Worm (Caenorhabditis elegans) whole organism, midembryonic: ENCODE results near the gene efl-3.
"Not testable (repeated sequence)": the region's sequence is repeated elsewhere in the genome, so short reads cannot be mapped to it uniquely, and the experiment has no call there.

ENCODE experiments used
- T22C8.4 ChIP-seq: fragments of 200-800 bp; sonication (Bioruptor generic); IDR thresholded peaks from 2 replicates; pipeline ENCODE4 v1.3.6; 2022; ENCODE audit warnings: missing genetic modification characterization, missing compliant biosample characterization
- cog-1 ChIP-seq: sonication (generic microtip); optimal IDR thresholded peaks from 2 replicates; lab custom pipeline; 2016; ENCODE audit warnings: missing genetic modification characterization, missing compliant biosample characterization
- flt-1 ChIP-seq: fragments of 200-800 bp; sonication (Bioruptor generic); IDR thresholded peaks from 2 replicates; pipeline ENCODE4 v1.3.6; 2022; ENCODE audit warnings: missing genetic modification characterization, missing compliant biosample characterization
- klf-2 ChIP-seq: fragments of 200-800 bp; sonication (Bioruptor generic); conservative IDR thresholded peaks from 2 replicates; pipeline ENCODE4 v1.3.6; 2022; ENCODE audit warnings: missing genetic modification reagents, missing genetic modification characterization, missing compliant biosample characterization
- med-1 ChIP-seq: sonication (generic microtip); optimal IDR thresholded peaks from 2 replicates; lab custom pipeline; 2017; ENCODE audit warnings: missing genetic modification characterization, mild to moderate bottlenecking, missing compliant biosample characterization, antibody characterized with exemption, missing genetic modification reagents; ENCODE audit not compliant: insufficient read depth
- ref-1 ChIP-seq: fragments of 200-800 bp; sonication (Bioruptor generic); conservative IDR thresholded peaks from 2 replicates; pipeline ENCODE4 v1.3.6; 2022; ENCODE audit warnings: missing genetic modification reagents, missing genetic modification characterization, missing compliant biosample characterization
- tab-1 ChIP-seq: fragments of 200-800 bp; sonication (Bioruptor generic); IDR thresholded peaks from 2 replicates; pipeline ENCODE4 v1.3.6; 2022; ENCODE audit warnings: missing genetic modification characterization, missing compliant biosample characterization
- ztf-23 ChIP-seq: fragments of 200-800 bp; sonication (Bioruptor generic); IDR thresholded peaks from 2 replicates; pipeline ENCODE4 v1.3.6; 2022; ENCODE audit warnings: missing genetic modification reagents, missing genetic modification characterization, missing compliant biosample characterization
- ztf-29 ChIP-seq: fragments of 200-800 bp; sonication (Bioruptor generic); IDR thresholded peaks from 2 replicates; pipeline ENCODE4 v1.3.6; 2022; ENCODE audit warnings: missing genetic modification reagents, missing genetic modification characterization, missing compliant biosample characterization

Gene efl-3

DNA sequence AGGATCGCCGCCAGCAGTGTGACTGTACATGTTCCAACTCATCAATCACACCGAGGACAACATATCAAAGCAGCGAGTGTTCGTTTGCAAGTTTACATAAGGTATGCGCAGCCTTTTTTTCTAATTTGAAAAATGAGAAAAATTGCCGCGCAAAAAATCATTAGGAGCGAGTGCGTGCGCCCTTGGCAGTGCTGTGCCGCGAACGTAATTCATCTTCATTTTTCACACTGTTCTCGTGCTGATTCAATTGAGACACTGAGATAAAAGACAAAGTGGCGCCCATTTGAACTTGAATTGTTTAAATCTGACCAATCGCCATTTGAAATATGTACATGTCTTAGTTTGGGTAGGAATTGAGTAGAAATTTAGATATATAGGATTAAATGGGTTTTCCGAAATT lies 2.9 kb upstream of the efl-3 start:
- TF ChIP-seq klf-2 (GFP tag; lab: Robert Waterston, UW) (no peak), tab-1 (GFP tag; lab: Robert Waterston, UW) (no peak), med-1 (GFP tag; lab: Kevin White, UChicago) (no peak), ref-1 (GFP tag; lab: Robert Waterston, UW) (no peak), cog-1 (tag; lab: Kevin White, UChicago) (no peak), ztf-29 (no peak), flt-1 (GFP tag; lab: Robert Waterston, UW) (no peak), T22C8.4 (GFP tag; lab: Robert Waterston, UW) (no peak), ztf-23 (GFP tag; lab: Robert Waterston, UW) (no peak)

DNA sequence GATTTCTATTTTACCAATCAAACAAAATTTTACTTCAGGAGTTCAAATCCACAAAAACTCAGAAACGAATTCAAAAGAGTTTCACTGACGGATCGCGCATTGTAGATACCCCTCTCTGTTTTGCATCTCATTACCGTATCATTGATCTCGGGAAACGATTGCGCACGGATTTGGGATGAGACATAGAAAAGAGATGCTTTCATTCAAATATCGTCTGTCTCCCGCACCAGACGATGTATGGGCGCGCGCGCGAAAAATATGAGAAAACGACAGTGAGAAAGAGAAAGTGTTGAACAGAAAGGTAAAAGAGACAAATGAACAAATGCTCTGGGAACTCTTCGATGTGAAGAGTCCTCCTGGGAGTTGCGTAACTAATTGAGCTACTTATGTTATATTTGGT lies 1.5 kb upstream of the efl-3 start:
- no peak for TF ChIP-seq cog-1 (tag; lab: Kevin White, UChicago)
- no peak for TF ChIP-seq T22C8.4 (GFP tag; lab: Robert Waterston, UW)
- no peak for TF ChIP-seq med-1 (GFP tag; lab: Kevin White, UChicago)
- no peak for TF ChIP-seq ztf-29
- no peak for TF ChIP-seq klf-2 (GFP tag; lab: Robert Waterston, UW)
- TF ChIP-seq ztf-23 (GFP tag; lab: Robert Waterston, UW) = no peak
- TF ChIP-seq tab-1 (GFP tag; lab: Robert Waterston, UW) = no peak
- TF ChIP-seq flt-1 (GFP tag; lab: Robert Waterston, UW) = no peak
- no peak for TF ChIP-seq ref-1 (GFP tag; lab: Robert Waterston, UW)

DNA sequence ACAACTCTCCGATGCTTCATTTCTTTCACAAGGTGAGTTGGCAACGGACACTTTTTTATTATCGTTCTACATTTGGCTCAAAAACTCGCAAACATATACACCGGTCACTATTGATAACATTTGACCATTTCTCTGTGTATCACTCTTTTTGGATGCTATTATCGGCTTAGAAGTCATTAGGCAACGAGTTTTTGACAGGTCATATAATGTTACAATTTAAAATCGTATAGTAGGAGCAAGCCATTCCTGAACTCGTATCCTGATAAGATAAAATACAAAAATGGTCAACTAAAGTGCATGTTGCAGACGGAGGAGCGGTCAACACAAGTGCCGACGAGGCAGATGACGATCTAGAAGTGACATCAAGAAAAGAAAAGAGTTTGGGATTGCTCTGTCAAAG lies 464 bp downstream of the efl-3 start:
- TF ChIP-seq T22C8.4 (GFP tag; lab: Robert Waterston, UW) (no peak), ref-1 (GFP tag; lab: Robert Waterston, UW) (no peak), flt-1 (GFP tag; lab: Robert Waterston, UW) (no peak), klf-2 (GFP tag; lab: Robert Waterston, UW) (no peak), med-1 (GFP tag; lab: Kevin White, UChicago) (no peak), ztf-23 (GFP tag; lab: Robert Waterston, UW) (no peak), cog-1 (tag; lab: Kevin White, UChicago) (no peak), ztf-29 (no peak), tab-1 (GFP tag; lab: Robert Waterston, UW) (no peak)

DNA sequence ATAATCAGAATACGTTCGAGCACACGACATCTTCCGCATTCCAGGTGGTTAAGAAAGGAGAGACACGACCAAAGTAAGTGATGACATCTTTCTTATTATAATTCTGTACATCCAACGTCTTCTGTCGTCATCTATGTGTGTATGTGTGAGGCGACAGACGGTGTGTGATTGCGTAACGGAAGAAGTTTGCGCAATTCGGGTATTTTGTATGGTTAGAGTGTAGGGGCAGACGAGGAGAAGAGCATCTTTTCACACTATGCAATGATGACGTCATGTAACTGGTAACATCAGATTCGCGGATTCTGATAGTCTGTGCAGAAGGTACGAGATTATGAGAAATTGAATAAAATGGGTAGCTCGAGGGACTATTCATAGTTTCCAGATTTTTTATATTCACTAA lies 2.6 kb downstream of the efl-3 start:
- no peak for TF ChIP-seq ztf-23 (GFP tag; lab: Robert Waterston, UW)
- TF ChIP-seq tab-1 (GFP tag; lab: Robert Waterston, UW) = no peak
- TF ChIP-seq cog-1 (tag; lab: Kevin White, UChicago) = no peak
- no peak for TF ChIP-seq ztf-29
- TF ChIP-seq T22C8.4 (GFP tag; lab: Robert Waterston, UW) = no peak
- TF ChIP-seq flt-1 (GFP tag; lab: Robert Waterston, UW) = no peak
- TF ChIP-seq ref-1 (GFP tag; lab: Robert Waterston, UW) = no peak
- no peak for TF ChIP-seq klf-2 (GFP tag; lab: Robert Waterston, UW)
- TF ChIP-seq med-1 (GFP tag; lab: Kevin White, UChicago) = no peak

DNA sequence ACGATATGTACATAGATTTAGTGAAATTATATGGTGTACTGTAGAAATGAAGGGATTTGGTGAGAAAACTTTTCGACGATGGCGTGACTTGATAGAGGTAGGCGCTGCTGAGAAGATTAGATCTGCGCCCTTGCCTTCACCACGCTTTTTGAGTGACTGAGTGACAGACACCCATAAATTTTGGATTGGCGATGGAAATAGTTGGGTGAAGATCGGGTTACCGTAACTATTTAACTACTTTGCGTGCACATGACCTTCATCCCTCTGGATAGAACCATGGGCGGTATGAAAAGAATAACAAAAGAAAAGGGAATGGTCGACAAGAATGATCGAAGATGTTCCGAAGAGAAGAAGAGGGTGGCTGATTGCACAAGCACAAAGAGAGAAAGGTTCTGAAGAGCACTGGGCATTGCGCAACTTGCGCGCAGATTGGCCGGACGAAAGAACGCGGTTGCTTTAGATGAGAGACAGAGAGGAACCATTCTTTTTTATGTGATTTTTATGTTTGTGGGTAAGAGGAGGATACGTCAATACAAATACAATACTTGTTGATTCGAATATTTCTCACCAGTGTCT lies 3.1 kb downstream of the efl-3 start:
- no peak for TF ChIP-seq ztf-23 (GFP tag; lab: Robert Waterston, UW)
- 0 out of 2 replicates have a peak, but pooled peaks have one; percentile 49 for TF ChIP-seq flt-1 (GFP tag; lab: Robert Waterston, UW)
- TF ChIP-seq ztf-29 = peak; percentile 54; the same call in 1 of the 2 replicates

DNA sequence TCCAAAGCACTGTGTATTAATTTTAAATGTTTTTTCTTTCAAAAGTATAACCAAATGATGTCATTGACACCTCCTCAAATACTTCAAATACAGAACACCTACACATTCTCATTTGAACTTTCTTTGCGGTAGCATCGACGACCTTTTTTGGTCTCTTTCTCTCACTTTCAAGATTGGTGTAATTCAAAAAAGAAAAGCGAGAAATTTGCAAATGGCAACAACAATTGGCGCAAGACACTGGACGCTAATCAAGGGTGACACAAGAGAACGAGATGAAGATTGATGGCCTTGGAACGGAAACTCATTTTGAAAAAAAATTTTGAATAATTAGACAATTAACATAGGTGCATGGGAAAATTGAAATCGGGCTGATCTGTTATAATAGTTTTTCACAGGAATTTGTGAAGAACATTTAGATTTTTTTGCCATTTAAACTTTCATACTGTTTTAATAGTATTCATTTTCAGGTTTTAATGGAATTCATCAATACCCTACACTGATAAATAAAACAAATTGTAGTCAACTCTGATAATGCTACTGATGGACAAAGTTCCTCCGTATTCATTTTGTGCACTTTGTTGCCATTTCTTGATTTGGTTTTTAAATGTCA lies 4.7 kb downstream of the efl-3 start, which contains the start of gene fdgt-2:
fdgt-2 (plus strand) TSS at position 560 of the 610 bp plus-strand sequence.
- TF ChIP-seq med-1 (GFP tag; lab: Kevin White, UChicago) (no peak), flt-1 (GFP tag; lab: Robert Waterston, UW) (no peak)

DNA sequence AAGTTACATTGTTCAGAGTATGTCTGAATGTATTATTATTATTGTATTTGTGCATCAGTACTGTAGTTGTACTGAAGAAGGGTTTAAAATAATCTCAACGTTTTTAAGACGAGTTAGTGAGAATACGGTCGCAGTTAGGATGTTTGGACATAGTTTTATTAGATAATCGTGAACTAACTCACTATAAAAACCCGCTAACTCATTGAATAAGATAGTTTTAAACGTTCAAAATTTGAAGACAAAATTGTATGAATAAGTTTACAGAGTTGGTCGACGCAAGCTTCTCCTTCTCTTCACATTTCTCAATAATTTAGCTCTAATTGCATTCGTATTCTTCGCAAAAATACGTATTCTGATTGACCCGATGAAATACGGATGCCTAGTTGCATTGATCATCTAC lies 6.5 kb downstream of the efl-3 start:
- TF ChIP-seq T22C8.4 (GFP tag; lab: Robert Waterston, UW) = no peak
- TF ChIP-seq med-1 (GFP tag; lab: Kevin White, UChicago) = no peak
- no peak for TF ChIP-seq ztf-23 (GFP tag; lab: Robert Waterston, UW)
- no peak for TF ChIP-seq ztf-29
- no peak for TF ChIP-seq ref-1 (GFP tag; lab: Robert Waterston, UW)
- TF ChIP-seq cog-1 (tag; lab: Kevin White, UChicago) = no peak
- TF ChIP-seq tab-1 (GFP tag; lab: Robert Waterston, UW) = no peak
- TF ChIP-seq klf-2 (GFP tag; lab: Robert Waterston, UW) = no peak
- no peak for TF ChIP-seq flt-1 (GFP tag; lab: Robert Waterston, UW)

DNA sequence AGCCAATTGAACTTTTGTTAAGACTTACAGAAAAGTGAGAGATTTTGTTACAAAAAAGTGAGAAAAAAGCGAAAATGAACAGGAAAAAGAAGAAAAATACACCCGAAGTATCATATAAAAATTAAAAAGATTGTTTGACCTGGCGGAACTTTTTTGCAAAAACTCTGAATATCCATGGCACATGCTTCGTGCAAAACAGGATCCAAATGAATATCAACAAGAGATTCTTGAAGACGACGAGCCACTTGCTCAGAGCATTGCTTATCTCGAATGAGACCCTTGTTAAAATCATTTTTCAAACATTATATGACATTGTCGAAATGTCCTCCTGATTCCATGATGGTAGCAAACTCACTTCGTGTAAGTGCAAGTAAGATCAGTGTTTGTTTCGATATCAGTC lies 7.3 kb downstream of the efl-3 start, which contains the start of gene F14E5.8:
F14E5.8 (plus strand) TSS at position 301 of the 400 bp plus-strand sequence.
- TF ChIP-seq flt-1, ztf-23, ref-1 (GFP tag; lab: Robert Waterston, UW): not testable (repeated sequence)

DNA sequence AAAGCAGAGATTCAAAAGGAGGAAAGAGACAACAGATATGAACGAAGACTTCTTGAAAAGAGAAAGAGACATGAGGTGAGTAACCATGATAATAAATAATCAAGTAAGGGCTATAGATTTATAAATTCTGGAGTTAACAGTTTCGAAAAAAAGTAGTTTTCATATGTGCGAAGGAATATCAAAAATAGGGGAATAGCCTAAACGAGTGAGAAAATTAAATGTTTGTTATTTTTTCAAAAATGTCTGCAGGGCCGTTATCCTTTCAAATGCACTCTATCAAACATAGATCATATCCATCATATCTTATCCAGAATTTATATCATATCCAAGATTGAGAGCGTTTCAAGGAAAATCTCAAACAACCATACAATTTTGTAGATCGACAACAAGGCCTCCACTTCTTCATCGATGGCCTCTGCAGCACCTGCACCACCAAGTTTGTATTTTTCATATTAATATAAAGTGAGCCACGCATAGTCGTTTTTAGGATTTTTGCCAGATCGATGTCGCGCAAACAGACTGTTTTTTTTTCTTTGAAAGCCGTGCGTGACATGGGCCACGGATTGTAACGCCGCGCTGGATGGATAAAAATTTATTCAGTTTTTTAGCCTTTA lies 8.4 kb downstream of the efl-3 start:
- TF ChIP-seq flt-1 (GFP tag; lab: Robert Waterston, UW) (no peak), T22C8.4 (GFP tag; lab: Robert Waterston, UW) (no peak), klf-2 (GFP tag; lab: Robert Waterston, UW) (no peak), cog-1 (tag; lab: Kevin White, UChicago) (no peak), tab-1 (GFP tag; lab: Robert Waterston, UW) (no peak), med-1 (GFP tag; lab: Kevin White, UChicago) (no peak), ref-1 (GFP tag; lab: Robert Waterston, UW) (no peak), ztf-23 (GFP tag; lab: Robert Waterston, UW) (no peak), ztf-29 (no peak)
